Worm (Caenorhabditis elegans) whole organism, L2 larva: ENCODE results near the gene F49C5.11.

Source experiments
- C34F6.9 ChIP-seq: fragments of 150-350 bp; optimal IDR thresholded peaks from 2 replicates; lab custom pipeline; 2014; ENCODE audit warnings: missing biosample characterization, missing genetic modification characterization
- R02D3.7 ChIP-seq: fragments of 150-350 bp; optimal IDR thresholded peaks from 2 replicates; lab custom pipeline; 2014; ENCODE audit warnings: missing biosample characterization, missing genetic modification characterization
- ZK546.5 ChIP-seq: sonication (generic microtip); optimal IDR thresholded peaks from 2 replicates; lab custom pipeline; 2017; ENCODE audit warnings: missing biosample characterization, missing genetic modification characterization
- alr-1 ChIP-seq: fragments of 150-350 bp; optimal IDR thresholded peaks from 2 replicates; lab custom pipeline; 2014; ENCODE audit warnings: missing biosample characterization, missing genetic modification characterization
- ceh-82 ChIP-seq: fragments of 150-350 bp; optimal IDR thresholded peaks from 2 replicates; lab custom pipeline; 2014; ENCODE audit warnings: missing biosample characterization, missing genetic modification characterization
- fos-1 ChIP-seq: fragments of 150-350 bp; optimal IDR thresholded peaks from 2 replicates; lab custom pipeline; 2014; ENCODE audit warnings: missing biosample characterization, missing genetic modification characterization
- gmeb-1 ChIP-seq: fragments of 150-350 bp; optimal IDR thresholded peaks from 2 replicates; lab custom pipeline; 2014; ENCODE audit warnings: missing biosample characterization, missing genetic modification characterization
- lin-39 ChIP-seq: fragments of 150-350 bp; optimal IDR thresholded peaks from 2 replicates; lab custom pipeline; 2014; ENCODE audit warnings: missing biosample characterization, missing genetic modification reagents, missing genetic modification characterization
- nhr-10 ChIP-seq: sonication (generic microtip); optimal IDR thresholded peaks from 2 replicates; lab custom pipeline; 2017; ENCODE audit warnings: missing biosample characterization, missing genetic modification characterization
- nhr-12 ChIP-seq: fragments of 150-350 bp; optimal IDR thresholded peaks from 2 replicates; lab custom pipeline; 2014; ENCODE audit warnings: missing biosample characterization, missing genetic modification characterization
- nhr-129 ChIP-seq: fragments of 150-350 bp; optimal IDR thresholded peaks from 2 replicates; lab custom pipeline; 2014; ENCODE audit warnings: missing biosample characterization, missing genetic modification characterization
- nhr-6 ChIP-seq: fragments of 150-350 bp; optimal IDR thresholded peaks from 2 replicates; lab custom pipeline; 2014; ENCODE audit warnings: missing biosample characterization, missing genetic modification characterization
- nhr-77 ChIP-seq: fragments of 150-350 bp; optimal IDR thresholded peaks from 2 replicates; lab custom pipeline; 2014; ENCODE audit warnings: missing biosample characterization, missing genetic modification characterization
- skn-1 ChIP-seq: sonication (generic microtip); optimal IDR thresholded peaks from 2 replicates; lab custom pipeline; 2017; ENCODE audit warnings: missing biosample characterization, missing genetic modification characterization
- sma-9 ChIP-seq, 2 experiments: fragments of 150-350 bp in 1 of 2; sonication (generic microtip) in 1 of 2; optimal IDR thresholded peaks; 2 replicates each; lab custom pipeline; 2014 to 2016; ENCODE audit warnings: missing genetic modification characterization in 2 of 2, mild to moderate bottlenecking in 1 of 2, missing biosample characterization in 1 of 2, missing compliant biosample characterization in 1 of 2, missing genetic modification reagents in 1 of 2, moderate library complexity in 1 of 2
- unc-55 ChIP-seq: fragments of 150-350 bp; sonication (generic microtip); optimal IDR thresholded peaks from 3 replicates; lab custom pipeline; 2014; ENCODE audit warnings: missing biosample characterization, missing genetic modification reagents, missing genetic modification characterization
- ztf-1 ChIP-seq: fragments of 200-800 bp; sonication (Bioruptor generic); conservative IDR thresholded peaks from 2 replicates; pipeline ENCODE4 v1.3.6; 2022; ENCODE audit warnings: missing genetic modification characterization, missing compliant biosample characterization

F49C5.11 gene

DNA sequence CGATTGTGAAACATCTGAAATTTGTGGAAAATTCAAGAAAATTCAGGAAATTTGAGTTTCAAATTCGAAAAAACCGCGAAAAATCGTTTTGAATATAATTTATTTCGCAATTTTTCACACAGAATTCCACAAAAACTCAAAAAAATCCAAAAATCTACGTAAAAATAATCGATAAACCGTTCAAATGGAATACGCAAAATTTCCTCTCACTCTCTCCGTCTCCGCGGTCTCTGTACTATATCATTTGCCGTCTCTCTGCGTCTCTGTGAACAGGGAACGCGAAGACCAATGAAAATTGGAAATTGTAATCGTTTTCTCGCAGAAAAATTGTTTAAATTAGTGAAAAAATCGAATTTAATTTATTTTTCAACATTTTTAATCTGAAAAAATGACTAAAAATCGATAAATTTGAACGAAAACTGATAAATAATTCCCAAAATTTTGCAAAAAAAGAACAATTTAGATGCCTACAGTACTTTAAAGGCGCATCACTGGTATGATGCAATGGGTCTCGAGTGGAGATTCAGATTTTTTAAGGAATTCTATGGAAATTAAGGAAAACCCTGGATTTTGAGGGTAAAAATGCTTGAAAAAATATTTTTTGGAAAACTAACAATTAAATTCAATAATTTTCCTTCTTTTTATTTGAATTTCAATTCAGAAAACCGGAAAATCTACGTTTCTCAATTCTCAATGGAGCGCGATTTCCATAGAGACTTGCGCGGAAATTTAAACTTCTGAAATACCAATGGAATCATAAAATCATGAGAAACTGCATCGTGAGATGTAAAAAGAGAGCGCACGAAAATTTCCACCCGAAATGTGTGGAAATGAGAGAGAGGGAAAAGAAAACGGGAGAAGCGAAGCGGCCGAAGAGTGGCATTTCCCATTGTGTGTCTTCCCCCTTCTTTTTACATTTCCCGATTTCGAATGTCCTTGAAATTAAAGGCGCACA is 48.3 kb downstream of the F49C5.11 start, which contains the start of the genes ceh-100 and lips-15:
TSS of gene ceh-100 (minus strand) at position 14 of the 955 bp plus-strand sequence.
TSS of gene lips-15 (plus strand) at position 720 of the 955 bp plus-strand sequence.
- TF ChIP-seq ceh-82 (tag; lab: Kevin White, UChicago) (no peak), sma-9 (GFP tag; optimal IDR thresholded peaks at IDR 0.05; lab: Kevin White, UChicago) (no peak), sma-9 (tag; optimal IDR thresholded peaks at IDR 0.05; lab: Kevin White, UChicago) (no peak), nhr-129 (peak; percentile 46), C34F6.9 (tag; lab: Kevin White, UChicago) (peak; percentile 47), unc-55 (GFP tag; lab: Kevin White, UChicago) (peak; percentile 74), nhr-10 (tag; lab: Kevin White, UChicago) (no peak), alr-1 (tag; lab: Kevin White, UChicago) (no peak), nhr-12 (tag; lab: Kevin White, UChicago) (no peak), nhr-77 (tag; lab: Kevin White, UChicago) (no peak), fos-1 (tag; lab: Kevin White, UChicago) (peak; percentile 14), gmeb-1 (tag; lab: Kevin White, UChicago) (peak; percentile 11), R02D3.7 (tag; lab: Kevin White, UChicago) (no peak), lin-39 (tag; lab: Kevin White, UChicago) (no peak)

DNA sequence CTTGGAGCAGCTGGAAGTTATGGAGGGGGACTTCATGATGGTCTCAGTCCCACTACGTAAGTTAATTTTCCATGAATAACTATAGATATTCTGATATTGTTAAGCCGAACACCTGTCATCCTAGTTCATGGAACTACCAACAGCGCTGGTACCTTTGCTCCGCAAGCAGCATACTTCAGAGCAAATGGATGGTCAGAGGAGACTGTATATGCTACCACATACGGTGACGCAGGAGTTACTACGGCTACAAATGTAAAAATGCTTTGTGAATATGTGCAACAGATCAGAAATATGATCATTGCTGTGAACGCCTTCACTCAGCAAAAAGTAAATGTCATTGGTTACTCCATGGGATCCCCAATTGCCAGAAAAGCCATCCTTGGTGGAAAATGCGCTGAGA is 50.4 kb downstream of the F49C5.11 start:
- no peak for TF ChIP-seq sma-9 (GFP tag; optimal IDR thresholded peaks at IDR 0.05; lab: Kevin White, UChicago)
- no peak for TF ChIP-seq sma-9 (tag; optimal IDR thresholded peaks at IDR 0.05; lab: Kevin White, UChicago)
- no peak for TF ChIP-seq C34F6.9 (tag; lab: Kevin White, UChicago)
- no peak for TF ChIP-seq skn-1
- no peak for TF ChIP-seq ZK546.5 (tag; lab: Kevin White, UChicago)
- no peak for TF ChIP-seq nhr-6 (tag; lab: Kevin White, UChicago)
- TF ChIP-seq ztf-1 (GFP tag; lab: Robert Waterston, UW) = no peak
- TF ChIP-seq, all 48 proteins: peak for 0
